Worm (Caenorhabditis elegans) whole organism, L1 larva: Measurements from ENCODE around the gene nep-6.

Source experiments
- dpl-1 ChIP-seq, 3 experiments: fragments of 150-350 bp in 2 of 3; sonication (generic microtip) in 1 of 3; optimal IDR thresholded peaks; 2 replicates each; lab custom pipeline; 2014 to 2017; ENCODE audit warnings: missing biosample characterization in 3 of 3, missing genetic modification characterization in 3 of 3, missing genetic modification reagents in 3 of 3
- jun-1 ChIP-seq: fragments of 150-350 bp; optimal IDR thresholded peaks from 2 replicates; lab custom pipeline; 2014; ENCODE audit warnings: missing biosample characterization, missing genetic modification reagents, missing genetic modification characterization
- lin-35 ChIP-seq, 2 experiments: fragments of 150-350 bp; optimal IDR thresholded peaks; 2 replicates each; lab custom pipeline; 2014; ENCODE audit warnings: missing biosample characterization in 2 of 2, missing genetic modification characterization in 2 of 2, missing genetic modification reagents in 2 of 2
- mep-1 ChIP-seq: fragments of 150-350 bp; optimal IDR thresholded peaks from 2 replicates; lab custom pipeline; 2014; ENCODE audit warnings: missing biosample characterization, missing genetic modification characterization
- pax-3 ChIP-seq: fragments of 200-800 bp; sonication (Bioruptor generic); optimal IDR thresholded peaks from 2 replicates; lab custom pipeline; 2018; ENCODE audit warnings: mild to moderate bottlenecking, missing genetic modification characterization, moderate library complexity, missing compliant biosample characterization
- unc-130 ChIP-seq: fragments of 150-350 bp; optimal IDR thresholded peaks from 2 replicates; lab custom pipeline; 2017; ENCODE audit warnings: missing biosample characterization, missing genetic modification characterization, inconsistent platforms

DNA sequence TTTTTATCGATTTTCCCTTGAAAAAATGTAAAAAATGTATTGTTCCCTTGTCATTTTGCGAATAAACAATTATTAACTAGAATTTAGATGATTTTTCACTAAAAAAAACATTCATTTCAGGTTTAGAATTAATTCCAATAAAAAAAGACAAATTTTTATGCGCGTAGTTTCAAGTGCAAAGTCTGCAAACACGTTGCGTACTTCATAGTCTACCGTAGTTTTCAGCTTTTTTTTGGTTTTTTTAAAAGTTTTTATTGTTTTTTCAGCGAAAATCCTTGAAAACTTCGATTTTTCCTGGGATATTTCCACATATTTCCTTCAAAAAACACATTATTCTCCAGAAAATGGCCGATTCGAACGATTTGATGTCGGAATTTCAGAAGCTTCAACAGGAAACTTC lies 36.9 kb downstream of the nep-6 start, which contains the start of gene C16C8.11:
- TF ChIP-seq dpl-1 (GFP tag; optimal IDR thresholded peaks at IDR 0.05; lab: Kevin White, UChicago) (no peak), lin-35 (GFP tag; optimal IDR thresholded peaks at IDR 0.05; lab: Kevin White, UChicago) (no peak), pax-3 (tag; lab: Kevin White, UChicago) (no peak), jun-1 (no peak), unc-130 (no peak), mep-1 (tag; lab: Kevin White, UChicago) (no peak)
